Fruit fly (Drosophila melanogaster) S2 (cell line): ENCODE data around the gene LanB2.

Source experiments
- CG8478 ChIP-seq: fragments of >200 bp; optimal IDR thresholded peaks from 2 replicates; lab custom pipeline; 2018
- CTCF ChIP-seq, 2 experiments: fragments of >200 bp; optimal IDR thresholded peaks; 2 replicates each; lab custom pipeline; 2018

DNA sequence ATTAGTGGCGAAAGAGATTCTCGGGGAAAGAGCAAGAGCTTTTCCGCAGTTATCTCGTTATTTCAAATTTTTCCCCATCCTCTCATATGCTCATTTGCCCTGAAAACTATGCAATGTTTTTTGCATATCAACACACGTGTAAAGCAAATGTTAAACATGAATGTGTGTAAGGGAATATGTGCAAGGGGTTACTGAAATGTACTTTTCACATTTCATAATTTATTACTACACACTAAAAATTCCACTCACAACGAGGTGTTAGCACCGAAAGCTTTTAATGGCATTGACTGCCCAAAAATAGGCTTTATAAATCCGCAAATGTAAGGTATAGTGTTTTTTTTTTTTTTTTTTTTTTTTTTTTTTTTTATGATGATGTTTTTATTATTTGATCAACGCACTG lies 43.1 kb upstream of the LanB2 start:
- TF ChIP-seq CG8478 (lab: Kevin White, UChicago) (no peak), CTCF (optimal IDR thresholded peaks at IDR 0.05; lab: Kevin White, UChicago) (no peak)
